Fruit fly (Drosophila melanogaster): ENCODE measurements around the gene Or85f.

dm6 chr3R:9394385-9395042, 3.5 kb upstream of the Or85f start, which contains the start of gene FER:
- TF ChIP-seq CG4496 (GFP tag; IDR thresholded peaks at IDR 0.05) (peak; percentile 78; the same call in 2 of the 3 replicates), CG10348 (GFP tag; IDR thresholded peaks at IDR 0.05) (no peak), CG12605 (GFP tag; IDR thresholded peaks at IDR 0.05) (peak; percentile 69), Pif1A (GFP tag; optimal IDR thresholded peaks at IDR 0.05) (peak; percentile 47), CG13204 (GFP tag; optimal IDR thresholded peaks at IDR 0.05) (peak; percentile 31), CG9948 (tag; optimal IDR thresholded peaks at IDR 0.05) (no peak)

All from whole organism, pupa.